Fruit fly (Drosophila melanogaster): ENCODE results near the gene CG34180.

CG34180 gene

DNA sequence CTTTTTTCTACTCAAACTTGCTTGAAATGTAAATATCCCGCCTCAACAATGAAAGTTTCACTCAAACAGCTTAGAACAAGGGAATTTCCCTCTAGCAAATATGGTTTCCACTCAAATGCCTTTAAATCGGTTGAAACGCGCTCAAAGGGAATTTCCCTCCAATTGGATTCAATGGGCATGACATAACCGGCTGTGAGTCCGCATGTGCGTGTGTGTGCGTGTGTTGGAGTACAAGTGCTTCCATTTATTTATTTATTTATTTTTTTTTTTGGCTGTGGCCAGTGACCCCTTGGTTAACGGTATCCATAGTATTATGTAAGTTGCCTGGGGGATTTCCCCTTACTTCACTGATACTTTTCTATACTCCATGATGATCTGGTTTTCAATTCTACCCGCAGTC lies 15.8 kb downstream of the CG34180 start:
- TF ChIP-seq CG17801 (GFP tag; optimal IDR thresholded peaks at IDR 0.05; ENCODE audit: partially characterized antibody), result no peak

DNA sequence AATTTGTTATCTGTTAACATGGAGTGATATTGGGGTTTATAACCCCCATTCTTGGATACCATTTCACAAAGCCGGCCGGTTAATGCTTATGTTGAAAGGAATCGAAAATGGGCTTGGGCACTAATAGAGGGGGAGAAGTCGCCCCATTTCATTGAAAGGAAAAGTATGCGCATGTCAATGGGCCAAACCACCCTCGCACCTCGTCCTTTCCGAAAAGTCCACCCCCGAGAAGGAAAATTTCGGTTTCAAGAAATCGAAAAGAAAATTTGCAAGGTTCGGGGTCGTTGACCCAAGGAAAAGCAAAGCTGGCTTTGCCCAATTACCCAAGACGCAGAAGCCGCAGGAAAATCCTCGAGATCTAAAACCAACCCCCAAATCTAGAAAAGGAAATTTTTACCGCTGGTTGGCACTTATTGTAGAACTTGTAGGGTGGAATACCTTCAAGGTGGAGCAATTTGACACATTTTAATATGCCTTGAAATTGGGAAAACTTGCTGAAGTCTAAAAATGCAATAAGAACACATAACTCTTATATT lies 16.6 kb downstream of the CG34180 start:
- no peak for TF ChIP-seq CG17801 (GFP tag; optimal IDR thresholded peaks at IDR 0.05; ENCODE audit: partially characterized antibody)

DNA sequence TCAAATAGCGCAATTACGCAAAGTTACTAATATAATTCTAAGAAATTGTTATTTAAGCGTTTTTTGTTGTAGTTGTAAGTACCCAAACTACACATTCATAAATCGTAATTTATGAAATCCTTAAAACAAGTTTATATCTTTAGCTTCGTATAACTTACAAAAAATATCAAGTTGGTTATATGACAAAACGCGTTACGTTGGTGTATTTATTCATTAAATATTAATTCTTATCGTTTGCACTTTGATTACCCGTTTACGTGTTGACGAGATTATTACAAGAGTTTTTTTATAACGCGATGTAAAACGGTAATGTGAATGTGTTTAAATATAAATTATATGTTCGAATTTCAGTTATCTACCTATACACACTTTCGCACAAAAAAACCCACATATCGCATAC lies 17.3 kb downstream of the CG34180 start:
- no peak for TF ChIP-seq CG17801 (GFP tag; optimal IDR thresholded peaks at IDR 0.05; ENCODE audit: partially characterized antibody)

DNA sequence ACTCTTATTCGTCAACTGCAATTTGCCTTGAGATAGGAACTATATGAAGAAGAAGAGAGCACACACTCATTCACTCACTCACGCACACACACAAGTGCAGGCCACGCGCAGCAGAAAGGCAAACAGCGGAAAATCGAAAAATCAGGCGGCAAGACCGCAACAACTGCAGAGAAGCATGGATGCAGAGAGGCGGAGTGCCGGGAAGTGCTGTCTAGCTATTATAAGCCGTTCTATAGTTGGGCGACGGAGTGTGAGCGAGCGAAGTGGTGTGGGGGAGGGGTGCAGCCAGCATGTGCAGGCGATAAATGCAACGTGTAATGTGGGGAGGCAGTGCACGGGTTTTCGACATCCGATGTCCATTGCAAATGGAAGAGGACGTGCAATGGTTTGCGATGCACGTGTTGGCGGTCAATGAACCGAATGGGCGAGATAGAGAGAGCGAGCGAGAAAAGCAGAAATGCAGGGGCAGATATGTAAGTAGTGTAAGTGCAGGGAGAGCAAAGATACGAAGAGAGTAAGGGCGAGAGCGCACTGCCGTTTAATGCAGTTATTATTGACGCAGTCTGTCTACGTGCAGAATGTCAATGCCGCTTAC lies 18.5 kb downstream of the CG34180 start:
- peak; percentile 2 for TF ChIP-seq CG17801 (GFP tag; optimal IDR thresholded peaks at IDR 0.05; ENCODE audit: partially characterized antibody)

DNA sequence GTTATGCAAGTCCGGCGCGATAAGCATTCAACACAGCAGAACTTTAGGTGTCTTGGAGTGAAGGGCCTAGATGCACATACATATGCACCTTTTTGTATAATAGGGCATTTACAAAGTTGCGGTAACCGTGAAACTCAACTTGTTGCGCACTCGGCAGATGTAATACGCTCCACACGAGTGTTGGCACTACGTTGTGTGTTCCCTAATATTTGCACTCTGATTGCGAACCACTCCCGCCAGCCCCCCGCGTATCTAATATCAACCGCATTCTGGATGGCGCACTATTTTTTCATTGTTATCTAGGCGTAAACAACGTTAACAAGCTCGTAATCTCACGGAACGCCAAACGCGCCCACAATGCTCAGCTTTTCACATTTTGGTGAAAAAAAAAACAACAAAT lies 20.0 kb downstream of the CG34180 start:
- no peak for TF ChIP-seq CG17801 (GFP tag; optimal IDR thresholded peaks at IDR 0.05; ENCODE audit: partially characterized antibody)

DNA sequence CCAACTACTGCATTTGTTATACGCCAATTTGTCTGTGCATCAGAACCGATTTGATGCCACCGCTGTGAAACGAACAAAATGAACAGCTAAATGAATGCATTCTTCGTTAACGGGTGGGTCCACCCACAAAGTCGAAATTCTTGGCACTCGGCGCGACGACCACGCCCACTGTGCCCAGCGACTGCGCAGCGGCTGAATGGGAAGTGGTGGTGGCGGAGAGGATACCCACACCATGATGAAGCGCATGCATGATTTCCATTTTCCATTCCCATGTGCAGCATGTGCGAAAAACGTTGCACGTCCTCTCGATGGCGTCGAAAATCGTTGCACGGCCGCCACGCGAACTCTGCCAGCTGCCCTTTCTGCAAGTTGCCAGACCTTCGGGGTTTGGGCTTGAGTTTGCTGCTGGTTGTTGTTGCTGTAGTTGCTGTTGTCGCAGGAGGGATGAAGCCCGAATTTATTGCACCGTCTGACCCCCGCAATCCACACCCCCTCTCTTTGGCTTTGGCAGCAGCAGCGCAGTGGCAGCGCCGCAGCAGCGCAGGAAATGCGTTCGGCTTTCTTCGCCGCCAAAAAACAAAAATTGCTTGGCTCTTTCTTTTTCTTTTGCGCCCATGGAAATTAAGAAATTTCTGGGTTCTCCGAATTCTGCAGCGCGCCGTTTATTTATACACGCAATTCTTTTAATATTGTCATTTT lies 21.0 kb downstream of the CG34180 start:
- TF ChIP-seq CG17801 (GFP tag; optimal IDR thresholded peaks at IDR 0.05; ENCODE audit: partially characterized antibody), result no peak

DNA sequence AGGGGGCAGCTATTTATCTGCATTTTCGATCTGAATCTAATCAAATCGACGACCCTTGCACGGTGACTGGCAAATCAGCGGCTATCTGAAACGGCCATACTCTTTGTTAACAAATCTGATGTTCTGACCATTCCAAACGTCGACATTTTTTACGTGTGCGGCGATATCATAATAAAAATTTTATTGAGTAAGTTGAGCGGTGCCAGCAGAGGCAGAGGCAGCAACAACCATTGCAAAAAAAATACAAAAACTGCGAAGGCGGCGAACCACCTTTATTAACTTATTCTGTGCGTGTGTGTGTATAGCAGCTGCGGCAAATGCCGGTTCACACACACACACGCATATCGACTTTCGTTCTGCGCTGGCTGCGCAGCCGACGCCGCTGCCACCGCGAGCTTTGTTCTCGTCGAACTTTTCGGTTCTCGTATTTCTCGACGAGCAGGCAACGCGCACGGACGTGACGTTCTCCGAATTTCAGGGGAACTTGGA lies 21.9 kb downstream of the CG34180 start, which contains the start of gene Kr-h1:
Kr-h1 (plus strand) TSS at position 447 of the 489 bp plus-strand sequence.
- TF ChIP-seq CG17801 (GFP tag; optimal IDR thresholded peaks at IDR 0.05; ENCODE audit: partially characterized antibody), result no peak

dm6 chr2L:6082936-6083627 lies 22.8 kb downstream of the CG34180 start:
- peak; percentile 28 for TF ChIP-seq CG17801 (GFP tag; optimal IDR thresholded peaks at IDR 0.05; ENCODE audit: partially characterized antibody)

dm6 chr2L:6084694-6085093 lies 24.4 kb downstream of the CG34180 start:
- no peak for TF ChIP-seq CG17801 (GFP tag; optimal IDR thresholded peaks at IDR 0.05; ENCODE audit: partially characterized antibody)

- TF ChIP-seq CG17801 (GFP tag; optimal IDR thresholded peaks at IDR 0.05; ENCODE audit: partially characterized antibody), result no peak
These were observed 25.5 kb downstream of the CG34180 start for dm6 chr2L:6085733-6086317.

- no peak for TF ChIP-seq CG17801 (GFP tag; optimal IDR thresholded peaks at IDR 0.05; ENCODE audit: partially characterized antibody)
These were observed 26.5 kb downstream of the CG34180 start for dm6 chr2L:6086771-6087170.

- TF ChIP-seq CG17801 (GFP tag; optimal IDR thresholded peaks at IDR 0.05; ENCODE audit: partially characterized antibody), result no peak
These were observed 27.4 kb downstream of the CG34180 start for dm6 chr2L:6087685-6088084.

DNA sequence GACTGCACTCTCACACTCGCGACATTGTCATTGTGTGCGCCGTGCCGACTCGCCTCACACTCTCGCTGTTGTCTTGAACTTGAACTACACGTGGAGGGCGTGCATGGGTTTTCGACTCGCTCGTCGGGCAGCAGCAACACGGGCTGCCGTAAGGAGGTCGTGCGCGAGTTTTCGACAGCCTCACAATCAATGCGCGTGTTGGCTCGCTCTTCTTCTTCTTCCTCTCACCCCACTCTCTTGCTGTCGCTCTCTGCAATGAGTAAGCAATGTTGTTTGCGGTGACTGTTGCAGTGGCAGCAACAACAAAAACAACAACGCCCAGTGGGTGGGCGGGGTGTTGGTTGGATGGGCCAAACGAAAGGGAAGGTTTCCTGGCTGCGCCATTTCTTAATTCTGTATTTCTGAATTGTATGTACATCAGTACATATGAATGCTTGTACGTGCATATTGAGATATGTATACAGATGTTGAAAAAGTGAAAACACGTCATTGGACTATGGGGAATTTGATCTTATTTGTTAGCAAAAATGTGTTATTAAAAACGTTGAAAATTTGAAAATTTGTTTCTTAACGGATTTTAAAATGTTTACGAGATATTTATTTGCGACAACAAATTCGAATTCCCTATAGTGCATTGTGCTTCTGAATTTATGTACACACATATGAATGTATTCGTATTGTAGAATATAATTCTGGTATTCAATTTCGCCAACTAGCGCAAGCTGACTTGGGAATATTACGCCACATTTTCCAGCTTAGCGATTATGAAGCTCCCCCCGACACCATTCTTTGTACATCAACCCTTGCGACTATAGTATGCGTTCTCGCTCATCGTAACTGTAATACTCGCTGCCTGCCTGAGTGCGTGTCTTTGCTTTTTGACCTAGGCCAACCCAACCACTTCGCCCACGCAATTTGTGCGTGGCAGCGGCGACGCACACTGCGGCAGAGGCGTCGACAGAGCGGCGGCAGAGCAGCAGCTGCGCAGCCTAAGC lies 28.4 kb downstream of the CG34180 start:
- TF ChIP-seq CG17801 (GFP tag; optimal IDR thresholded peaks at IDR 0.05; ENCODE audit: partially characterized antibody), result peak; percentile 75

DNA sequence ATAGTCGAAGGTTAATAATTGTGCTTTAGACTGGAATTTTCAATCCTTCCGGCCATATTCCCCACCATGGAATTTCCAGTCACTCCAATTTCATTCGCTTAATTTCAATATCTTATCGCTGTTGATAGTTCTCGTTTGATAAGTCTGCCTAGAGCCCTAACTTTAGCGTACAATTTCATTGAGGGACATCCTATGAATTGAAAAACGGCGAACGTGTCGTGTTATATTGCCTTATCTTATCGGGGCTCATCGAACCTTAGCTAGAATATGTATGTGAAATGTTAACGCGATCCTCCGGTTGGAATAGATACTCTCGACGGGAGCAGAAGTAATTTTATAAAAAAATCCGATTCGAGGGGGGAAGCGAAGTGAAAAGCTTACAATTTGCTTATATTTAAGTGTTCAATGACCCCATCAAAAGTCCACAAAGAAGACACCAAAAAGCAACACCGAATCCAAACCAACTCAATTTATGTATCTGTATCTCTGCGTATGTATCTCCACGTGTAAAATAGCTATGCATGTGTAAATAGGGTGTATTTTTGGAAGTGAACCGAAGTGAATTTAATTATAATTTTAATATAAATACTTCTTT lies 29.4 kb downstream of the CG34180 start:
- no peak for TF ChIP-seq CG17801 (GFP tag; optimal IDR thresholded peaks at IDR 0.05; ENCODE audit: partially characterized antibody)

All from ovary, adult (tissue).